Fruit fly (Drosophila melanogaster): Measurements from ENCODE around the gene Phb1.

DNA sequence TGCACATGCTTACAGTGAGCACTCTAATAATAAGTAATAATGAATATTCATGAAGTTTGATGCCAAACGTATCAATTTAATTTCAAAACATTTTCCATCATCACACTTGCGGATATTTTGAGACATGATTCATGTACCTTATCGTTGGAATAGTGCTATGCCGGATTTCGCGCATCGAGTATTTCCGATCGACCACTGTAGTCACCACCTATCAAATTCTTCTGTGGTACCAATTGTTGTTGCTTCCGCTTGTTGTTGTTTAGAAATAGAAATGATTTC, 17.3 kb upstream of the Phb1 start:
- no peak for TF ChIP-seq CG8478 (optimal IDR thresholded peaks at IDR 0.05)
- TF ChIP-seq CTCF (optimal IDR thresholded peaks at IDR 0.05), result no peak
